Worm (Caenorhabditis elegans): ENCODE data around the gene tag-325.

The tag-325 gene

ce11 chrIII:4844327-4844726, 47.7 kb downstream of the tag-325 start, which contains the start of the genes clec-157 and fkh-5:
Gene clec-157, minus strand, starts transcription at chrIII:4844427.
Gene fkh-5, plus strand, starts transcription at chrIII:4844662.
- TF ChIP-seq atf-7 (tag; optimal IDR thresholded peaks at IDR 0.05) (no peak), lin-40 (tag; optimal IDR thresholded peaks at IDR 0.05) (no peak), repo-1 (tag; optimal IDR thresholded peaks at IDR 0.05) (no peak), F52B5.7 (tag; optimal IDR thresholded peaks at IDR 0.05) (no peak), snpc-1.3 (tag; optimal IDR thresholded peaks at IDR 0.05; ENCODE audit: insufficient read depth) (no peak), ztf-6 (GFP tag; IDR thresholded peaks at IDR 0.05) (no peak), athp-1 (tag; optimal IDR thresholded peaks at IDR 0.05) (no peak), sptf-2 (GFP tag; optimal IDR thresholded peaks at IDR 0.05) (no peak), Y53F4B.3 (GFP tag; IDR thresholded peaks at IDR 0.05) (no peak), lsl-1 (GFP tag; optimal IDR thresholded peaks at IDR 0.05) (no peak), lin-26 (GFP tag; IDR thresholded peaks at IDR 0.05) (no peak), egl-44 (GFP tag; IDR thresholded peaks at IDR 0.05) (no peak), nfya-1 (tag; optimal IDR thresholded peaks at IDR 0.05; ENCODE audit: borderline replicate concordance, insufficient read depth) (no peak), lsy-27 (tag; optimal IDR thresholded peaks at IDR 0.05; ENCODE audit: borderline replicate concordance, insufficient read depth) (no peak), T07F8.4 (tag; optimal IDR thresholded peaks at IDR 0.05) (no peak), ztf-22 (GFP tag; optimal IDR thresholded peaks at IDR 0.05) (no peak)

ce11 chrIII:4849739-4850138, 53.1 kb downstream of the tag-325 start, which contains the start of gene nonu-1:
Gene nonu-1, minus strand, starts transcription at chrIII:4849907.
- peak in 1 of 2 experiments; percentile 25 for TF ChIP-seq let-607 (tag; optimal IDR thresholded peaks at IDR 0.05)
- peak; percentile 37 for TF ChIP-seq attf-5 (GFP tag; optimal IDR thresholded peaks at IDR 0.05)
- no peak for TF ChIP-seq dpl-1 (GFP tag; optimal IDR thresholded peaks at IDR 0.05)
- TF ChIP-seq B0336.3 (GFP tag; IDR thresholded peaks at IDR 0.05): no peak
- TF ChIP-seq hmg-1.2 (GFP tag; IDR thresholded peaks at IDR 0.05): peak; percentile 32; the same call in 1 of the 2 replicates
- no peak for TF ChIP-seq C17E4.6 (GFP tag; IDR thresholded peaks at IDR 0.05)
- TF ChIP-seq egrh-3 (GFP tag; IDR thresholded peaks at IDR 0.05): no peak
- TF ChIP-seq ztf-26 (tag; optimal IDR thresholded peaks at IDR 0.05): no peak
- no peak for TF ChIP-seq lsy-27 (tag; optimal IDR thresholded peaks at IDR 0.05; ENCODE audit: borderline replicate concordance, insufficient read depth)
- no peak for TF ChIP-seq ceh-27 (GFP tag; optimal IDR thresholded peaks at IDR 0.05)

- peak; percentile 21 for TF ChIP-seq lin-54 (GFP tag; optimal IDR thresholded peaks at IDR 0.05)
- TF ChIP-seq efl-1 (GFP tag; optimal IDR thresholded peaks at IDR 0.05): peak; percentile 4
- peak; percentile 14 for TF ChIP-seq dpl-1 (GFP tag; optimal IDR thresholded peaks at IDR 0.05)
- peak in 1 of 3 experiments; percentile 29 for TF ChIP-seq lin-35 (GFP tag; optimal IDR thresholded peaks at IDR 0.05)
- no peak for TF ChIP-seq bed-2 (GFP tag; IDR thresholded peaks at IDR 0.05)
- peak; percentile 43 for TF ChIP-seq lsl-1 (GFP tag; optimal IDR thresholded peaks at IDR 0.05)
- no peak for TF ChIP-seq sdz-38 (tag; optimal IDR thresholded peaks at IDR 0.05)
Measured at ce11 chrIII:4850139-4850538, 53.5 kb downstream of the tag-325 start, which contains the start of gene F26A1.1. Gene F26A1.1, plus strand, starts transcription at chrIII:4850507.

ce11 chrIII:4852025-4852424, 55.4 kb downstream of the tag-325 start, which contains the start of gene ced-4:
Gene ced-4, plus strand, starts transcription at chrIII:4852325.
- no peak for TF ChIP-seq sea-2 (GFP tag; IDR thresholded peaks at IDR 0.05)
- peak in 1 of 3 experiments; percentile 1 for TF ChIP-seq lin-35 (GFP tag; optimal IDR thresholded peaks at IDR 0.05)
- no peak for TF ChIP-seq nhr-120 (GFP tag; IDR thresholded peaks at IDR 0.05)
- no peak for TF ChIP-seq dpff-1 (tag; optimal IDR thresholded peaks at IDR 0.05)
- no peak for TF ChIP-seq T07F8.4 (tag; optimal IDR thresholded peaks at IDR 0.05)
- no peak for TF ChIP-seq tbx-9 (tag; optimal IDR thresholded peaks at IDR 0.05; ENCODE audit: borderline replicate concordance)
- no peak for TF ChIP-seq somi-1 (GFP tag; optimal IDR thresholded peaks at IDR 0.05)
- 0 out of 2 replicates have a peak, but pooled peaks have one; percentile 32 for TF ChIP-seq madf-3 (GFP tag; IDR thresholded peaks at IDR 0.05)
- TF ChIP-seq B0019.2 (GFP tag; conservative IDR thresholded peaks at IDR 0.05): no peak

Measured in whole organism, young adult.